Fruit fly (Drosophila melanogaster): Measurements from ENCODE around the gene CG7888.

Gene CG7888

dm6 chr3L:11107935-11108334 lies 54.1 kb downstream of the CG7888 start, which contains the start of gene CG12522:
Gene CG12522 (plus strand): TSS chr3L:11108235.
- TF ChIP-seq dmrt93B (GFP tag; optimal IDR thresholded peaks at IDR 0.05): no peak
- no peak for TF ChIP-seq Myc (optimal IDR thresholded peaks at IDR 0.05)
- TF ChIP-seq br (GFP tag; optimal IDR thresholded peaks at IDR 0.05): no peak
- TF ChIP-seq woc (GFP tag; optimal IDR thresholded peaks at IDR 0.05): no peak
- no peak for TF ChIP-seq dsf (GFP tag; optimal IDR thresholded peaks at IDR 0.05; ENCODE audit: borderline replicate concordance)
- no peak for TF ChIP-seq Mio (GFP tag; optimal IDR thresholded peaks at IDR 0.05)

Measured in whole organism, wandering third instar larva.